Fruit fly (Drosophila melanogaster) whole organism: Measurements from ENCODE around the gene Or85e.

Experiments used
- Dll ChIP-seq: fragments of >200 bp; optimal IDR thresholded peaks from 2 replicates; lab custom pipeline; 2017
- EcR ChIP-seq, 2 experiments: fragments of >200 bp; optimal IDR thresholded peaks; 2 replicates each; lab custom pipeline; 2017; ENCODE audit warnings: missing biosample characterization in 2 of 2, missing genetic modification characterization in 2 of 2, missing genetic modification reagents in 2 of 2
- pan ChIP-seq: fragments of >200 bp; optimal IDR thresholded peaks from 2 replicates; lab custom pipeline; 2017
- psq ChIP-seq: fragments of >200 bp; optimal IDR thresholded peaks from 2 replicates; lab custom pipeline; 2017

dm6 chr3R:8654058-8654457 lies 18.4 kb upstream of the Or85e start:
- TF ChIP-seq pan (lab: Kevin White, UChicago): no peak
- TF ChIP-seq Dll (lab: Kevin White, UChicago): no peak
- no peak for TF ChIP-seq EcR (GFP tag; optimal IDR thresholded peaks at IDR 0.05; lab: Kevin White, UChicago)
- TF ChIP-seq psq: no peak
